Fruit fly (Drosophila melanogaster) S2 (cell line): ENCODE data around the gene CG13983.

Source experiments
- CG8478 ChIP-seq: fragments of >200 bp; optimal IDR thresholded peaks from 2 replicates; lab custom pipeline; 2018
- CTCF ChIP-seq, 2 experiments: fragments of >200 bp; optimal IDR thresholded peaks; 2 replicates each; lab custom pipeline; 2018

Gene CG13983

DNA sequence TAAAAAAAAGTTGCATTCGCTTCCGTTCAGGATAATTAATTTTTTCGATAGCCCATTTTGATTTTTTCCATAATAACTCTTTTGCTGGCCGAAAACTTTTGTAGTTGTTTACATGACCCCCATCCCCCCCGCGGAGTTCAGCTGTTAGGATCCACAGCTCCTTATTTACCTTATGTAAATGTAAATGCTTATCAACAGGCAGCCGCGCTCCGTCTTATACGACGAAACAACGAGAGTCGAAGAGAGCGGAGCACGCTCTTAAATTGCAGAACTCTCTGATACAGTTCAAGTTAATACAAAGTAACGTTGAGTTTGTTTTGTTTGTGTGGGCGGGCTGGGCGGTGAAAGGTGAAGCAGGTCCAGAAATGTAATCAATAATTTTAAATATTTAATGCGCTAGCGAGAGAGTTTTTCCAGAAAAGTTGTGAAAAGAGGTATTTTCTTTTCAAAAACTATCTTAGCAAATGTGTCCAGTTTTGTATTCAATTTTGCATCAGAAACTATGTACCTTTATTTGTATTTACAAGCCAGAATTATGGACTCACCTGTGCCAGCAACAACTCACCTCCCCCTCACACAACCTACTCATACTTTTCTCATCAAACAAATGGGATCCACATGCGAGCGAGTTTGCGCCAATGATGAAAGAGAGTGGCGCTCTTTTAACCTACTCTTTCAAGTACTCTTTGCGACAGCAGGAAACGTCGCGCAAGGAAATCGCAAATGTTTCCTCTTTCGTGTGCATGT is 11.9 kb downstream of the CG13983 start:
- no peak for TF ChIP-seq CTCF (optimal IDR thresholded peaks at IDR 0.05; lab: Kevin White, UChicago)
- no peak for TF ChIP-seq CG8478

DNA sequence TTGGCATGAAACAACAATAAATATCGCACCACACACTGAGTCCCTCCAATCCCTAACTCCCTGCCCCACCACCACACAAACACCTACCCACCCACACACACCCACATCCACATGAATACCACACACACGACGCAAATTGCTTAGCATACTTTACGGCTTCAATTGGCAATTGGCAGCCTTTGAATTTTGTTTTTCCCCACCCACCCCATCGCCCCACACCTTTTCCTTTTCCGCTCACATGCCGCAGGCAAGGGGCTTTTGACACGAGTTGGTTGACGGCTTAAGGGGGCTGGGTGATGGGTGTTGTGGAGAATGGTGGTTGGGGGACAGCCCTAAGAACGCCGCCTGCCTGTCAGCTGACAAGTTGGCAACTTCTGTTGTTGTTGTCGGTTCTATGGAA is 14.9 kb downstream of the CG13983 start:
- TF ChIP-seq CG8478 (no peak), CTCF (optimal IDR thresholded peaks at IDR 0.05; lab: Kevin White, UChicago) (no peak)

DNA sequence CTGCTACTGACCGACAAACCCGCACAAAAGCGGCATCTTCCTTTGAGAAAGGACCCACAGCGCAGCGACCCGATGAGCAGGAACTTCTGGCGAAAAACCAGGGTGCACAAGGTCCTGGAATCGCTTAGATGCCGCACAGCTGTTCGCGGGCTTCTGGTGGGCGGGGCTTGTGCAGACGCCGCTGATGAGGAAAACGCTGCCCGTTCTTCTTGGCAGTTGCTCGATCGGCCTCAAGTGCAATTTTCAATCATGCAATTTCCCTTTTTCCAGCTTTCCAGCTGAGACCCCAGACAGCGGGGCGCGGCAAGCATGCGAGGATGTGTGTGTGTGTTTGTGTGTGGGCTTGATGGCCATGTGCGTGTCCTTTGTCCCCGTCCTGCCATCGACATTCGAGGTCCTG is 22.3 kb downstream of the CG13983 start:
- TF ChIP-seq CTCF (optimal IDR thresholded peaks at IDR 0.05; lab: Kevin White, UChicago), result no peak
- TF ChIP-seq CG8478, result no peak

DNA sequence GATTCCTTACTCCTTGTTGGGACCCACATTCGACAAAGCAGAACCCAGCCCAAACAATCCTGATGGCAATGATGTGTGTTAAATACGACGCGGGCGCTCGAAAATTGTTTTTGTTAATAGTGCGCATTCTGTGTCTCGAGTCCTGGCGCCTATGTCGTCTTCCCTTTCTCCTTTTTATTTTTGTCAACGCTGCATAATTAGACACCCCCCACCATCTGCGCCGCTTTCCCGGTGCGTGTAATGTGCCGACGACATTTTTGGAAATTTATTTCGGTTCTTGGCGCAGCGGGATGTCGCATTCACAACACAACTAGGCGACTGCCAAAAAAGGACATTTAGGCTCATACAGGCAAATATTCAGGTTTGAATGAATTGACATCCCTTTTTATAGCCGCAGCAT is 23.3 kb downstream of the CG13983 start:
- no peak for TF ChIP-seq CTCF (optimal IDR thresholded peaks at IDR 0.05; lab: Kevin White, UChicago)

DNA sequence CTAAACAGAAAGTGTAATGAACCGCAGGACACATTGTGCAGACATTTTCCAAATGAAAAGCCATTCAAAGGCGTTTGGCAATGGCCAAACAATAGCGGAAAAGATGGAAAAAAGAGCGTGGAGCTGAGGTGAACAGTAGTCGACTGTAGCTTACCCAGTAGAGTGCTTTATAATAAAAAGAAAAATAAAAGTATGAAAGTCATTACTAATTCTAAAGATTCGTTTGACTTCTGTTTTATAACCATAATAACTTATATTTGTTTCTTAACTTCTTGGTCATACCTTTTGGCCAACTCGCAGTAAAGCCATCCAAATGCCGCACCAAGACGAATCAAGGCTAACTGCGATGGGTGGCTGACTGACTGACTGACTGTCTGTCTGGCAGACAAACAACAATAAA is 25.0 kb downstream of the CG13983 start:
- TF ChIP-seq CTCF (optimal IDR thresholded peaks at IDR 0.05; lab: Kevin White, UChicago) (no peak), CG8478 (no peak)

DNA sequence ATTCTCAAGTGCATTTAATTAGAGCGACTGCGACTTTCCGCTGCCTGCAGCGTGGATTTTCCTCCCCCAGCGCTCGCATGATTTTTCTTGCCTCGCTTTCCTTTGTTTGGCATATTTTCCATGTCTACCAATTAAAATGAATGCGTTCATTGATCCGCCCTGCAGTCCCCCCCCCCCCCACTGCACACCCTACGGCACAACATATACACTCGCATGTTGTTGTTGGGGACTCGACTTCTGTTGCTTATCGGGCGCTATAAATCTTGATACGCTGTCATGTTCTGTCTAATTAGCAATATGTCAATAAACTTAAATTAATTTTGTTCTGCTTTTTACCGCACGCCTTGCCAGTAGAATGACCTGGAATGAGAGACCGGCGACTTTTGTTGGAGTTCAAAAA is 27.9 kb downstream of the CG13983 start:
- TF ChIP-seq CG8478, result no peak
- no peak for TF ChIP-seq CTCF (optimal IDR thresholded peaks at IDR 0.05; lab: Kevin White, UChicago)

DNA sequence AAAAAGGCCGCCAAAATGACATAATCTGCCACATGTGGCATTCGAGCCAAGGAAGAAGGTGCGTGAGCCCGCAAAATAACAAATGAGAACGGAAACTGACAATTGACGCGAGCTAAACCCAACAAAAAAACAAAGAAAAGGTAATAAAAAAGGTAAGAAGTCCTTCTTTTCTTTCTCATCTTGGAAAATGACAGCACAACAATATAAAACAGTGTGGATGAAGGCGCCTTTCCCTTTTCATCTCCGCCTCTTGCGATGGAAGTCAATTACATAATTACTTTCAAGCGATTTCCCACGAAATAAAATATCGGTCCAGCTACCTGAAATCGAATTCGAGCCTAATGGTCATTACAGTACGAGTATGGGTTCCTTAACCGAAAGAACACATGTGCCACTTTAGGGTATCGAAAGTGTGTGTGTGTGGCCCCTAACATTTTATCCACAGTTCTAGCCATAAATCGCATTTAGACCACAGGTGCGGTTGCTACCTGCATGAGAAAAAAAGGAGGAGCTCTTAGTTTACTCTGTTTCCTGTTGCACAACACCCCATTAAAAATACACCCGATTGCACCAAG is 35.0 kb downstream of the CG13983 start:
- TF ChIP-seq CG8478 (no peak), CTCF (optimal IDR thresholded peaks at IDR 0.05; lab: Kevin White, UChicago) (no peak)

DNA sequence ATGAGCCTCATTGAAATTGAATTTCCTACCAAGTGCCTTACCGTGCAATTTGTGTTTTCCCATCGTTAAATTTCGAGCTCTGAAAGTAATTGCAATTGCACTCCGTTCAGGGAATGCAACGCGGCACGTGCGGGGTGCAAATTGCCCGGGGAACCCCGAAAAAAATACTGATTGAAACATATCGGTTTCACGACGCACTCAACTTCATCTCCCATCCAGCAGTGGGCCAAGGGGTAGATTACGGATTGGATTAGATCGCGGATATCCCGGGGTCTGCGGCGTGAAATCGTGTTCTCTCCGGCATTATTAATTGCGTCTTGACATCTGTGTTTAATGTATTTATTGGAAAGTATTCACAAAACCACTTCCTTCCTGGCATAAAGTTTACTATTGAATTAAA is 35.8 kb downstream of the CG13983 start:
- no peak for TF ChIP-seq CTCF (optimal IDR thresholded peaks at IDR 0.05; lab: Kevin White, UChicago)

DNA sequence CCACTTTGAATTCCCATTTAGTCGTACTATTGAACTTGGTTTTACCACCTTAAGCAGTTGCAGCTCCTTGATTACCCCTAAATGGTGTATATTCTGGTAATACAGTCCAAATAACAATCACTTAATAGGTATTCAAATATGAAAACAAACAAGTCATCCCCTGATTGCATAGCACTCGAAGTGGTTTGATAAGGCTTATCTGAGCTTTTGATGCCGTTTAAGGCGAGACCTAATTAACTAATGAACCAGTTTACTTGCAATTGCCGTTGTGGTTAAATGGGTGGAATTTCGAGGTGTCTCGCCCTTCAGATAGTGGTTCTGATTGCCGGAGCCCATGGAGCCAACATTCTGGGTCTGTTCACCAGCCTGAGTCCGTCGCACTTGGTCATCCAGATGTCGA is 39.5 kb downstream of the CG13983 start, which contains the start of gene Ugt37B1:
Gene Ugt37B1, plus strand, starts transcription at position 246 of the 400 bp plus-strand sequence.
- TF ChIP-seq CG8478 (no peak), CTCF (optimal IDR thresholded peaks at IDR 0.05; lab: Kevin White, UChicago) (no peak)

DNA sequence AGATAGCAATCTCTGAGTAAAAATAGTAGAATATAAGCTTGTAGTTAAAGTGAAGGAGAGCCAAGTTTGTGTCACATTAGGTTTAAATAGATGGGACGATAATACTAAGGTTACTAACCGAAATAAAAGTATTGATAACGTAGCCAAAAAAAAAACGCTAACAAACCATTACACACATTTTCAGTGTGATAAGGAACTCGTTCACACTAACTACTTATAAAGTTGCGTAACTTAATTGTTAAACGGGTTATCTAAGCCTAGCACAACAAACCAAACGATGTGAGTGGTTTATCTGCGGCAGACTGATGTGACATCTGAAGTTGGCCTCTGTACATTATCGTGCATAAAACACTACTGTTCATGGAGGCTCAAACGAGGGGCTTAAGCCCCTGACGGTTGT is 40.1 kb downstream of the CG13983 start:
- TF ChIP-seq CG8478 (no peak), CTCF (optimal IDR thresholded peaks at IDR 0.05; lab: Kevin White, UChicago) (no peak)

DNA sequence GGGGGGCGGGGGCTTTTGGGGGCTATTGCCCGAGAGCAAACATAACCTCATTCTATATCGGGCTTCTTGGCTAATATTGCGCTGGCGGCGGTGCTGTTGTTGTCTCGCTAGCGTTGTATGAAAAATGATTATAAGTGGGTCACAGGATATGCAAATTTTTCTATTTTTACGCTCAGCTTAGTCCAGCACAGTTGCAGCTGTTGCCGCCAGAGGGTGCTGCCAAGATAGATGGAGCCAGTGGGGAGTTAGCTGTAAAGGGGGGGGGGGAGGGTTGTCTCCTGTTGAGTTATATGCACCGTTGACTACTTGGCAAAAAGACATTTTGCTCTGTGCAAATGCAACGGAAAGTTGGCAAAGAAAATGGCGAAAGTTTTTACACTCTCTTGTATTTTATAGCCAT is 43.3 kb downstream of the CG13983 start:
- TF ChIP-seq CTCF (optimal IDR thresholded peaks at IDR 0.05; lab: Kevin White, UChicago) (peak; percentile 41 to 59), CG8478 (no peak)

DNA sequence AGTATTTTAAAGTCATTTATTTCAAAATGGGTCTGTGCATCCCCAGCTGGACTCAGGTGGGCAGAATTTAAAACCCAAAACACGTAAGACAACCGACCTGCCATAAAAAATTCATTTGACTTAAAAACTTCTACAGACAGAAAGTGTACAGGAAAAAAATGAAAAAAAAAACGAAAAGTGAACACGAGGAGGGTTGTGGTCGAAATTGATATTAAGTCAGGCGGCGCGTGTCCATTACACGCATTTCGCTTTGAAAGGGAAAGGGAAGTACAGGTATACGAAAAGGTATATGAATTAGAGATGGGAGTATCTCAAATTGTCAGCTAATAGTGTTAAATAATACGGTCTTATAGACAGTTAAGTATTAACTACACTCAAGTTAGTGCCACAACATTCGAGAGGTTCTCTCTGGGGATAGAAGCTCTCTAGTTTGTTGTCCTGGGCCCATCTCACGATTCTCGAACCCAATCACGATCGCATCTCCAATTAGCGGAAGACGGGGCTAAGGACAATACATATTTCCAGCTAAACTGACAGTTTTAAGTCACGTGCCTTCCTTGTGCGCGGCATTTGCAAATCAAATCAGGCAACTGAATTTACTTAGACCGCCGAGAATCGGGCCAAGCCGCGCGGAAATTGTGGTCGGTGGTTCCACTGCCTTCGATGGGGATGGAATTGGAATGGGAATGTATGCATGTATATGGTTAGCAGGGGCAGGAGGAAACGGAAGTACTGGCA is 45.5 kb downstream of the CG13983 start:
- TF ChIP-seq CTCF (optimal IDR thresholded peaks at IDR 0.05; lab: Kevin White, UChicago) (no peak), CG8478 (no peak)

DNA sequence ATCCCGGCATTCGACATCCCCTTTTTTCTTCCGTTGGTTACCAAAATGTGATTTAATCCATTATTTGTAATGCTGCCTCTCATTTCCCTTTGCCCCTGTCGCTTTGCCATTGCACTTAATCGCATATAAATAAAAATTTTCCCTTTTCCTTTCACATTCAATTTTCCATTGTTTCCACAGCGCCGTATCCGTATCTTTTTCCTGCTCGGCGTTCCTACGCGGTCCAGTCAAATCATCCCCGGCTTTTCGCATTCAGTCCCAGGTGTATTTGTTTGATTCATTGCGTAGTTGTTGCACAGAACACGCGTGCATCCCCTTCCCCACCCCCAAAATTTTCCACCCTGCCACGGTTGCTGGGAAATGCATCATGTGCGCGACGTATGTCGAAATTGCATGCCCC is 48.4 kb downstream of the CG13983 start:
- TF ChIP-seq CG8478 (no peak), CTCF (optimal IDR thresholded peaks at IDR 0.05; lab: Kevin White, UChicago) (no peak)
